Worm (Caenorhabditis elegans) whole organism, young adult: ENCODE measurements around the gene H03G16.7.

ENCODE experiments used
- B0019.2 ChIP-seq: fragments of 200-800 bp; sonication (Bioruptor generic); conservative IDR thresholded peaks from 2 replicates; pipeline ENCODE4 v1.3.6; 2022; ENCODE audit warnings: missing genetic modification reagents, missing genetic modification characterization, missing compliant biosample characterization
- B0261.1 ChIP-seq: sonication (generic microtip); optimal IDR thresholded peaks from 2 replicates; lab custom pipeline; 2016; ENCODE audit warnings: mild to moderate bottlenecking, missing genetic modification characterization, moderate library complexity, missing compliant biosample characterization
- F49E8.2 ChIP-seq: sonication (generic microtip); optimal IDR thresholded peaks from 3 replicates; lab custom pipeline; 2017; ENCODE audit warnings: missing genetic modification characterization, mild to moderate bottlenecking, missing compliant biosample characterization, antibody characterized with exemption, moderate library complexity; ENCODE audit not compliant: insufficient read depth
- Y53F4B.3 ChIP-seq: fragments of 200-800 bp; sonication (Bioruptor generic); IDR thresholded peaks from 2 replicates; pipeline ENCODE4 v1.3.6; 2022; ENCODE audit warnings: missing genetic modification reagents, missing genetic modification characterization, missing compliant biosample characterization
- Y56A3A.18 ChIP-seq: fragments of 200-800 bp; sonication (Bioruptor generic); IDR thresholded peaks from 2 replicates; pipeline ENCODE4 v1.3.6; 2022; ENCODE audit warnings: missing genetic modification reagents, missing genetic modification characterization, missing compliant biosample characterization
- Y95B8A.8 ChIP-seq: fragments of 200-800 bp; sonication (Bioruptor generic); IDR thresholded peaks from 2 replicates; pipeline ENCODE4 v1.3.6; 2022; ENCODE audit warnings: missing genetic modification reagents, missing genetic modification characterization, missing compliant biosample characterization
- ama-1 ChIP-seq, 3 experiments: fragments of 150-350 bp in 1 of 3; sonication (generic microtip) in 2 of 3; optimal IDR thresholded peaks; 2 replicates each; lab custom pipeline; 2014 to 2018; ENCODE audit warnings: missing biosample characterization in 2 of 3, missing genetic modification characterization in 2 of 3, missing genetic modification reagents in 2 of 3
- cebp-1 ChIP-seq, 2 experiments: fragments of 200-800 bp in 1 of 2; sonication (Bioruptor generic) in 1 of 2; sonication (generic microtip) in 1 of 2; IDR thresholded peaks in 1 of 2; optimal IDR thresholded peaks in 1 of 2; 2 replicates each; pipeline versions ENCODE4 v1.3.6 to Lab custom; 2017 to 2022; ENCODE audit warnings: missing compliant biosample characterization in 2 of 2, missing genetic modification characterization in 2 of 2, mild to moderate bottlenecking in 1 of 2, missing genetic modification reagents in 1 of 2, moderate library complexity in 1 of 2
- cebp-2 ChIP-seq: fragments of 200-800 bp; sonication (Bioruptor generic); IDR thresholded peaks from 2 replicates; pipeline ENCODE4 v1.3.6; 2022; ENCODE audit warnings: missing genetic modification characterization, missing compliant biosample characterization
- ceh-100 ChIP-seq: fragments of 200-800 bp; sonication (Bioruptor generic); IDR thresholded peaks from 2 replicates; pipeline ENCODE4 v1.3.6; 2022; ENCODE audit warnings: missing genetic modification reagents, missing genetic modification characterization, missing compliant biosample characterization
- ceh-27 ChIP-seq: fragments of 200-800 bp; sonication (Bioruptor generic); optimal IDR thresholded peaks from 2 replicates; lab custom pipeline; 2018; ENCODE audit warnings: mild to moderate bottlenecking, missing genetic modification characterization, moderate library complexity, missing compliant biosample characterization
- dpff-1 ChIP-seq: sonication (generic microtip); optimal IDR thresholded peaks from 2 replicates; lab custom pipeline; 2017; ENCODE audit warnings: mild to moderate bottlenecking, missing genetic modification characterization, missing compliant biosample characterization
- ekl-4 ChIP-seq: fragments of 200-800 bp; sonication (Bioruptor generic); IDR thresholded peaks from 2 replicates; pipeline ENCODE4 v1.3.6; 2022; ENCODE audit warnings: missing genetic modification reagents, missing genetic modification characterization, missing compliant biosample characterization
- hlh-12 ChIP-seq: sonication (generic microtip); optimal IDR thresholded peaks from 2 replicates; lab custom pipeline; 2016; ENCODE audit warnings: missing genetic modification characterization, missing compliant biosample characterization
- hlh-26 ChIP-seq: fragments of 200-800 bp; sonication (Bioruptor generic); conservative IDR thresholded peaks from 2 replicates; pipeline ENCODE4 v1.3.6; 2022; ENCODE audit warnings: missing genetic modification reagents, missing genetic modification characterization, missing compliant biosample characterization
- hsf-1 ChIP-seq: fragments of 200-800 bp; sonication (Bioruptor generic); IDR thresholded peaks from 2 replicates; pipeline ENCODE4 v1.3.6; 2022; ENCODE audit warnings: missing genetic modification reagents, missing genetic modification characterization, missing compliant biosample characterization
- lag-1 ChIP-seq: fragments of 200-800 bp; sonication (Bioruptor generic); IDR thresholded peaks from 2 replicates; pipeline ENCODE4 v1.3.6; 2022; ENCODE audit warnings: missing genetic modification reagents, missing genetic modification characterization, missing compliant biosample characterization
- let-607 ChIP-seq, 2 experiments: fragments of 200-800 bp in 1 of 2; sonication (Bioruptor generic) in 1 of 2; sonication (generic microtip) in 1 of 2; optimal IDR thresholded peaks; 2 replicates each; lab custom pipeline; 2016 to 2018; ENCODE audit warnings: mild to moderate bottlenecking in 2 of 2, missing compliant biosample characterization in 2 of 2, missing genetic modification characterization in 2 of 2, moderate library complexity in 2 of 2, missing genotype in 1 of 2
- lin-26 ChIP-seq: fragments of 200-800 bp; sonication (Bioruptor generic); IDR thresholded peaks from 2 replicates; pipeline ENCODE4 v1.3.6; 2022; ENCODE audit warnings: missing genetic modification reagents, missing genetic modification characterization, missing compliant biosample characterization
- lin-54 ChIP-seq: fragments of 200-800 bp; sonication (Bioruptor generic); optimal IDR thresholded peaks from 2 replicates; lab custom pipeline; 2018; ENCODE audit warnings: mild to moderate bottlenecking, missing genetic modification characterization, missing compliant biosample characterization
- lsy-27 ChIP-seq: sonication (generic microtip); optimal IDR thresholded peaks from 2 replicates; lab custom pipeline; 2017; ENCODE audit warnings: missing genetic modification characterization, mild to moderate bottlenecking, missing compliant biosample characterization, antibody characterized with exemption, missing genotype, borderline replicate concordance; ENCODE audit not compliant: insufficient read depth
- madf-3 ChIP-seq: fragments of 200-800 bp; sonication (Bioruptor generic); IDR thresholded peaks from 2 replicates; pipeline ENCODE4 v1.3.6; 2022; ENCODE audit warnings: missing genetic modification reagents, missing genetic modification characterization, missing compliant biosample characterization
- mcd-1 ChIP-seq: fragments of 200-800 bp; sonication (Bioruptor generic); IDR thresholded peaks from 2 replicates; pipeline ENCODE4 v1.3.6; 2022; ENCODE audit warnings: missing genetic modification reagents, missing genetic modification characterization, missing compliant biosample characterization
- mxl-1 ChIP-seq: sonication (generic microtip); optimal IDR thresholded peaks from 2 replicates; lab custom pipeline; 2016; ENCODE audit warnings: missing genetic modification characterization, missing compliant biosample characterization
- nfyb-1 ChIP-seq: fragments of 200-800 bp; sonication (Bioruptor generic); IDR thresholded peaks from 2 replicates; pipeline ENCODE4 v1.3.6; 2022; ENCODE audit warnings: missing genetic modification reagents, missing genetic modification characterization, missing compliant biosample characterization
- nhr-120 ChIP-seq: fragments of 200-800 bp; sonication (Bioruptor generic); IDR thresholded peaks from 2 replicates; pipeline ENCODE4 v1.3.6; 2022; ENCODE audit warnings: missing genetic modification characterization, missing compliant biosample characterization
- nhr-27 ChIP-seq: fragments of 200-800 bp; sonication (Bioruptor generic); optimal IDR thresholded peaks from 2 replicates; lab custom pipeline; 2018; ENCODE audit warnings: mild to moderate bottlenecking, missing genetic modification characterization, moderate library complexity, missing compliant biosample characterization
- nhr-80 ChIP-seq: sonication (generic microtip); optimal IDR thresholded peaks from 2 replicates; lab custom pipeline; 2016; ENCODE audit warnings: missing genetic modification characterization, missing compliant biosample characterization
- nhr-90 ChIP-seq: sonication (generic microtip); optimal IDR thresholded peaks from 2 replicates; lab custom pipeline; 2016; ENCODE audit warnings: missing genotype, mild to moderate bottlenecking, missing genetic modification characterization, missing compliant biosample characterization
- pha-4 ChIP-seq: fragments of 150-350 bp; sonication (generic microtip); optimal IDR thresholded peaks from 2 replicates; lab custom pipeline; 2014; ENCODE audit warnings: missing biosample characterization, missing genetic modification reagents, missing genetic modification characterization
- rcor-1 ChIP-seq: fragments of 200-800 bp; sonication (Bioruptor generic); IDR thresholded peaks from 2 replicates; pipeline ENCODE4 v1.3.6; 2022; ENCODE audit warnings: missing genetic modification reagents, missing genetic modification characterization, missing compliant biosample characterization
- repo-1 ChIP-seq: sonication (generic microtip); optimal IDR thresholded peaks from 2 replicates; lab custom pipeline; 2017; ENCODE audit warnings: mild to moderate bottlenecking, missing genetic modification characterization, missing compliant biosample characterization
- sea-2 ChIP-seq: fragments of 200-800 bp; sonication (Bioruptor generic); IDR thresholded peaks from 2 replicates; pipeline ENCODE4 v1.3.6; 2022; ENCODE audit warnings: missing genetic modification characterization, missing compliant biosample characterization
- snpc-1.1 ChIP-seq: sonication (generic microtip); optimal IDR thresholded peaks from 2 replicates; lab custom pipeline; 2017; ENCODE audit warnings: missing genetic modification characterization, mild to moderate bottlenecking, missing compliant biosample characterization, antibody characterized with exemption, moderate library complexity, missing genotype, missing genetic modification reagents; ENCODE audit not compliant: insufficient read depth
- snpc-1.3 ChIP-seq: sonication (generic microtip); optimal IDR thresholded peaks from 2 replicates; lab custom pipeline; 2017; ENCODE audit warnings: missing genetic modification characterization, mild to moderate bottlenecking, missing compliant biosample characterization, antibody characterized with exemption, moderate library complexity, missing genotype, missing genetic modification reagents; ENCODE audit not compliant: insufficient read depth
- snpc-3.4 ChIP-seq: sonication (generic microtip); optimal IDR thresholded peaks from 2 replicates; lab custom pipeline; 2017; ENCODE audit warnings: missing genetic modification characterization, mild to moderate bottlenecking, missing compliant biosample characterization, antibody characterized with exemption, moderate library complexity, missing genotype, missing genetic modification reagents
- tbp1 ChIP-seq: fragments of 200-800 bp; sonication (Bioruptor generic); optimal IDR thresholded peaks from 2 replicates; lab custom pipeline; 2018; ENCODE audit warnings: mild to moderate bottlenecking, missing genetic modification characterization, missing compliant biosample characterization
- unc-62 ChIP-seq: fragments of 150-350 bp; optimal IDR thresholded peaks from 2 replicates; lab custom pipeline; 2014; ENCODE audit warnings: missing biosample characterization, missing genetic modification reagents, missing genetic modification characterization
- zim-3 ChIP-seq: sonication (generic microtip); optimal IDR thresholded peaks from 2 replicates; lab custom pipeline; 2017; ENCODE audit warnings: mild to moderate bottlenecking, missing genetic modification characterization, moderate library complexity, missing compliant biosample characterization

Gene H03G16.7

DNA sequence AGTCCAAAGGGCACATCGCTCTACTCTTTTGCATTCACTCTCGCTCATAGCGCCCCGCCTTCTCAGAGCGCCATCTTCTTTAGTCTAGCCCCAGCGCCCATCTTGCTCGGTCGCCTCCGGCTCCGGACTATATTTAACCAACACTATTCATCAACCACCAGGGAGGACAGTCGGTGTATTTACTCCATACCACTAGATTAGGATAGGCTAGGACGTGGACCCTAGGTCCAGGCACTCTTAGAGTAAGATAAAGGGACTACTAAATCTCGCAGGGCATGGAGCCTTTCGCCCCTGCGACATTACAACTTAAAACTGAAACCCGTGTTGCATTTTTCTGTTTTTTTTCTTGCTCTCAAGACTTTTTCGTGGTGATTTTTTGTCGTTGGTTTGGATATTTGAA is 8.3 kb downstream of the H03G16.7 start (continued):
- TF ChIP-seq ama-1 (optimal IDR thresholded peaks at IDR 0.05; lab: Kevin White, UChicago) (no peak), ama-1 (GFP tag; optimal IDR thresholded peaks at IDR 0.05; lab: Kevin White, UChicago) (no peak), nhr-90 (tag; lab: Kevin White, UChicago) (no peak), nhr-80 (tag; lab: Kevin White, UChicago) (no peak), B0261.1 (tag; lab: Kevin White, UChicago) (no peak), ceh-100 (GFP tag; lab: Robert Waterston, UW) (no peak), hsf-1 (GFP tag; lab: Robert Waterston, UW) (no peak), nhr-120 (no peak)
- TF ChIP-seq, all 124 proteins: peak for 0

DNA sequence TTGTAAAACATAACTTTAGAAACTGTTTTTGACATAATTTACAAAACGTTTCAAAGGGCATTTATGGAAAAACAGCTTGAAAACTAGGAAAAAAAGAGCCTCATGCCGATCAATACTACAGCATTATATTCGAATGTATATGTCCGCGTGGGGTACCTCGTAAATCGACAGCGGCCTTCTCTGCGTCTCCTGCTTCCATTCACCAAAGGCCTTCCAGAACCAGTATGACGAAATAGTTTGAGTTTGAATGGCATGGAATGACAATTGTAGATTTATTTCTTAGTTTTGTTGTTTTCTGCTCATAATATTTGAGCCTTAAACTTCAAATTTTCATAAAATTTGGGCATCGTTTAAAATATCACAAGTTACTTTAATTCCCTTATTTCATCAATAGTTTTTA is 10.4 kb downstream of the H03G16.7 start:
- no peak for TF ChIP-seq B0019.2
- peak; percentile 48; the same call in 1 of the 2 replicates for TF ChIP-seq cebp-1 (GFP tag; IDR thresholded peaks at IDR 0.05; lab: Robert Waterston, UW)
- TF ChIP-seq cebp-1 (tag; optimal IDR thresholded peaks at IDR 0.05; lab: Kevin White, UChicago), result peak; percentile 88
- no peak for TF ChIP-seq hlh-12 (tag; lab: Kevin White, UChicago)
- no peak for TF ChIP-seq snpc-1.1

DNA sequence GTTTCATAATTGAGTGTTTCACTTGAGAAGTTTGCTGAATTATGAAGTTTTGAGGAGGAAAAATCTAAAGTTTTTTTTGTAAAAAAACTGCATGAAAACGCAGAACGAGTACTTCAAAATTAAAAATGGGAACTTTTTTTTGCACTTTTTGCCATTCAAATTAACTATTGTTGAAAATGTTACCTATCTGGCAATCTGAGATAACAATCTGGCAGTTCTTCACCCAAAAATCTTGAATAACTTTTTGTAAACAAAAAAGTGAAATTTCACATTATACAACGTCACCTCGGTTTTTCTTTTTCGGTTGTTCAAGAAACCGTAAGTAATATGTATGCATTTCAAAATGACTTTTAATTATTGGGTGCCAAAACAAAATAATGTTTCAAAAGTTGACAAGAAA is 13.3 kb downstream of the H03G16.7 start:
- TF ChIP-seq ceh-27 (GFP tag; lab: Kevin White, UChicago), result peak; percentile 21
- TF ChIP-seq let-607 (tag; optimal IDR thresholded peaks at IDR 0.05; lab: Kevin White, UChicago), result no peak

DNA sequence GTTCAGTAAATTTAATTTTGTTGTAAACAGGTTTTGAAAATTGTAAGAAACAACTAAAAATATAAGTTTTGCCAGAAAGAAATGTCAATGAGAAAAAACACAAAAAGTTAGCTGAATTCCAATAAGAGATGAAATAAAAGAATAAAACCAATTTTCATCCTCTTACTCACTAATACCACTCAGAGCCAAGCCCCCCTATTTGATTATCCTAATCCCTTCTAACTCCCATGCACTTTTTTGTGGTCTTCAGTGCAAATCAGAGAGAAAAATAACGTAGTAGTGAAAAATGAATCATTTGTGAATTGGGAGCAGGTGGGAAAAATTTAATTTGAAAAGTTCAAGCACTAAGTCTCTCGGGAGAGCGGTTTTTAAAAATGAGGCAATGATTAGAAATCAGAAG is 14.5 kb downstream of the H03G16.7 start:
- no peak for TF ChIP-seq snpc-3.4 (tag; lab: Kevin White, UChicago)
- TF ChIP-seq lag-1, result no peak
- no peak for TF ChIP-seq cebp-1 (GFP tag; IDR thresholded peaks at IDR 0.05; lab: Robert Waterston, UW)
- no peak for TF ChIP-seq cebp-1 (tag; optimal IDR thresholded peaks at IDR 0.05; lab: Kevin White, UChicago)
- no peak for TF ChIP-seq cebp-2 (GFP tag; lab: Robert Waterston, UW)
- no peak for TF ChIP-seq lin-54 (GFP tag; lab: Kevin White, UChicago)
- TF ChIP-seq unc-62 (GFP tag; lab: Kevin White, UChicago), result no peak
- no peak for TF ChIP-seq lsy-27 (tag; lab: Kevin White, UChicago)
- TF ChIP-seq repo-1, result no peak

DNA sequence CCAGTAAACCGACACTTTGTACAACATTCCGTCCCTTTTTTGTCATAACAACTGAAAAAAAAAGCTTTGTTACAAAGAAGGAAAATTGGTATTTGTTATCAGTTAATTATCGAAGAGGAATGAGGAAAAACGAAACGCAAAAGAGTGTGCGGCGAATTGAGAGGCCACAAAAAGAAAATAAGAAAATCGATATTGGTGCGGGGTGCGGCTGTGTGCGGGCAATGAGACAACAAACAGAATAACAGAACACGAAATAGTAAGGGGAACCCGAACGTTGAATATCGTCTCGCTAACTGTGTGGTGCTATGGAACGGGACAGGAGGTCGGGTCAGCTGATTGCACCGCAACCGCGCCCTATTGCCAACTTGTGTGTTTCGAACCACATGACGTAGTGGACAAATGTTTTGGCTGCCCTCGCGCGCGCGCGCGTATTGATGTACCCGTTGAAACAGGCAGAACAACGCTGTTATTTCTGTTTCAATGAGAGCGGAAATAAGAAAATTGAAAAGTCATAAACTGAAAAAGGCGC is 15.2 kb downstream of the H03G16.7 start, which contains the start of gene C18B12.4:
Gene C18B12.4, minus strand, starts transcription at position 51 of the 529 bp plus-strand sequence.
- TF ChIP-seq rcor-1 (GFP tag; lab: Robert Waterston, UW), result peak; percentile 75
- peak; percentile 36 for TF ChIP-seq repo-1
- 0 out of 2 replicates have a peak, but pooled peaks have one; percentile 30 for TF ChIP-seq Y95B8A.8
- peak; percentile 70; the same call in 1 of the 2 replicates for TF ChIP-seq madf-3 (GFP tag; lab: Robert Waterston, UW)
- peak; percentile 87 for TF ChIP-seq nfyb-1 (GFP tag; lab: Robert Waterston, UW)
- no peak for TF ChIP-seq dpff-1 (tag; lab: Kevin White, UChicago)
- no peak for TF ChIP-seq sea-2 (GFP tag; lab: Robert Waterston, UW)
- no peak for TF ChIP-seq ekl-4 (GFP tag; lab: Robert Waterston, UW)
- no peak for TF ChIP-seq zim-3 (tag; lab: Kevin White, UChicago)
- no peak for TF ChIP-seq F49E8.2 (tag; lab: Kevin White, UChicago)
- no peak for TF ChIP-seq mxl-1
- TF ChIP-seq pha-4 (tag; lab: Kevin White, UChicago), result no peak
- no peak; the same call in 1 of the 2 replicates for TF ChIP-seq lin-26 (GFP tag; lab: Robert Waterston, UW)
- TF ChIP-seq Y56A3A.18 (GFP tag; lab: Robert Waterston, UW), result peak; percentile 39; the same call in 1 of the 2 replicates
- TF ChIP-seq Y53F4B.3, result no peak
- no peak for TF ChIP-seq lsy-27 (tag; lab: Kevin White, UChicago)
- TF ChIP-seq mcd-1 (GFP tag; lab: Robert Waterston, UW), result peak; percentile 95
- TF ChIP-seq tbp1, result peak; percentile 65
- TF ChIP-seq hlh-26 (GFP tag; lab: Robert Waterston, UW), result no peak
- TF ChIP-seq nhr-27 (tag; lab: Kevin White, UChicago), result no peak
- TF ChIP-seq ceh-100 (GFP tag; lab: Robert Waterston, UW), result 0 out of 2 replicates have a peak, but pooled peaks have one; percentile 18
- no peak for TF ChIP-seq snpc-1.3 (tag; lab: Kevin White, UChicago)
